Fruit fly (Drosophila melanogaster) whole organism, embryonic: ENCODE data around the gene CG7565.

Source experiments
- CG12659 ChIP-seq: fragments of 200-800 bp; sonication (Bioruptor generic); optimal IDR thresholded peaks from 3 replicates; lab custom pipeline; 2017; ENCODE audit warnings: mild to moderate bottlenecking, missing biosample characterization, missing genetic modification reagents, missing genetic modification characterization
- CG15011 ChIP-seq: fragments of 200-800 bp; sonication (Bioruptor generic); optimal IDR thresholded peaks from 3 replicates; lab custom pipeline; 2018; ENCODE audit warnings: missing biosample characterization, mild to moderate bottlenecking, missing genetic modification characterization
- CG18476 ChIP-seq: fragments of 200-800 bp; sonication (Bioruptor generic); optimal IDR thresholded peaks from 2 replicates; lab custom pipeline; 2016; ENCODE audit warnings: missing biosample characterization, mild to moderate bottlenecking, missing genetic modification characterization
- CG3407 ChIP-seq: fragments of 200-800 bp; sonication (Bioruptor generic); optimal IDR thresholded peaks from 2 replicates; lab custom pipeline; 2018; ENCODE audit warnings: missing biosample characterization, mild to moderate bottlenecking, missing genetic modification characterization
- CG34376 ChIP-seq: fragments of 200-800 bp; sonication (Bioruptor generic); optimal IDR thresholded peaks from 2 replicates; lab custom pipeline; 2018; ENCODE audit warnings: missing biosample characterization, mild to moderate bottlenecking, missing genetic modification characterization
- Hsf ChIP-seq: fragments of 200-800 bp; sonication (Bioruptor generic); optimal IDR thresholded peaks from 3 replicates; lab custom pipeline; 2016; ENCODE audit warnings: missing biosample characterization, missing genetic modification characterization
- Mad ChIP-seq: fragments of 200-800 bp; sonication (Bioruptor generic); optimal IDR thresholded peaks from 2 replicates; lab custom pipeline; 2016; ENCODE audit warnings: missing biosample characterization, missing genetic modification characterization
- Mrtf ChIP-seq: fragments of 200-800 bp; sonication (Bioruptor generic); IDR thresholded peaks from 3 replicates; pipeline ENCODE4 v1.3.6; 2022; ENCODE audit warnings: missing biosample characterization, missing genetic modification characterization
- Pdp1 ChIP-seq, 2 experiments: fragments of 200-800 bp; sonication (Bioruptor generic); optimal IDR thresholded peaks; 3 replicates each; lab custom pipeline; 2016; ENCODE audit warnings: missing biosample characterization in 2 of 2, missing genetic modification characterization in 2 of 2, mild to moderate bottlenecking in 1 of 2, moderate library complexity in 1 of 2
- TFAM ChIP-seq: fragments of 200-800 bp; sonication (Bioruptor generic); optimal IDR thresholded peaks from 2 replicates; lab custom pipeline; 2017; ENCODE audit warnings: missing biosample characterization, missing genetic modification characterization, inconsistent platforms

- no peak for TF ChIP-seq TFAM (GFP tag; lab: Kevin White, UChicago)
- no peak for TF ChIP-seq CG12659 (GFP tag; lab: Kevin White, UChicago)
- TF ChIP-seq Mad, result no peak
- no peak for TF ChIP-seq Pdp1 (GFP tag; optimal IDR thresholded peaks at IDR 0.05; lab: Kevin White, UChicago)
- TF ChIP-seq CG3407, result no peak
- TF ChIP-seq Mrtf (GFP tag; lab: Robert Waterston, UW), result no peak
- no peak for TF ChIP-seq Hsf
- no peak for TF ChIP-seq CG18476 (GFP tag; lab: Kevin White, UChicago)
- TF ChIP-seq CG34376 (GFP tag; lab: Kevin White, UChicago), result no peak
- TF ChIP-seq CG15011, result no peak
Measured at dm6 chr3L:8057823-8058189, 33.8 kb downstream of the CG7565 start.
